Worm (Caenorhabditis elegans) whole organism, L4/young adult: Measurements from ENCODE around the gene sna-3.

Experiments used
- W03F9.2 ChIP-seq: fragments of 150-350 bp; optimal IDR thresholded peaks from 2 replicates; lab custom pipeline; 2014; ENCODE audit warnings: missing biosample characterization, missing genetic modification characterization
- dao-5 ChIP-seq: sonication (generic microtip); optimal IDR thresholded peaks from 2 replicates; lab custom pipeline; 2016; ENCODE audit warnings: missing genotype, missing genetic modification characterization, moderate library complexity, missing compliant biosample characterization
- him-1 ChIP-seq: sonication (generic microtip); optimal IDR thresholded peaks from 2 replicates; lab custom pipeline; 2016; ENCODE audit warnings: missing genotype, missing genetic modification reagents, missing genetic modification characterization, missing compliant biosample characterization

The sna-3 gene

ce11 chrIII:6178586-6178985 is 27.4 kb downstream of the sna-3 start, which contains the start of gene F42A10.7:
F42A10.7 (minus strand) TSS chrIII:6178686.
- TF ChIP-seq dao-5 (tag; lab: Kevin White, UChicago) (no peak), him-1 (tag; lab: Kevin White, UChicago) (no peak), W03F9.2 (tag; lab: Kevin White, UChicago) (no peak)

DNA sequence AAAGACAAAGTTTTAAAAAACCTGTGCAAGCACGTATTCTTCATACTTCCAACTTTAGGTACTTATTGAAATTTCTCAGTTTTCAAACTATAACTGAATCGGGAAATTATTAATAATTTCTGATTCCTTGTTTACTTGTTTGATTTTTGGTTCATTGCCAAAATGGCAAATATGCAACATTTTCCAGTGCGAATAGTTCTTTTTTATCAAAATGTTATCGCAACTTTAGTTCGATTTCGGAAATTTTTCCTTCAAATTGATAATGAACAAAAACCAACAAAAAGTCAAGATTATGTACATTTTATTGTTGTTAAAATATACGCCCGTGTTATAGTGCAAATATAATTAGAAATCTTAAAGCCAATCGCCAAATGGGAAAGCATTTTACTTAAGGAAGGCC is 28.4 kb downstream of the sna-3 start:
- no peak for TF ChIP-seq him-1 (tag; lab: Kevin White, UChicago)
- no peak for TF ChIP-seq W03F9.2 (tag; lab: Kevin White, UChicago)
- TF ChIP-seq dao-5 (tag; lab: Kevin White, UChicago): no peak

DNA sequence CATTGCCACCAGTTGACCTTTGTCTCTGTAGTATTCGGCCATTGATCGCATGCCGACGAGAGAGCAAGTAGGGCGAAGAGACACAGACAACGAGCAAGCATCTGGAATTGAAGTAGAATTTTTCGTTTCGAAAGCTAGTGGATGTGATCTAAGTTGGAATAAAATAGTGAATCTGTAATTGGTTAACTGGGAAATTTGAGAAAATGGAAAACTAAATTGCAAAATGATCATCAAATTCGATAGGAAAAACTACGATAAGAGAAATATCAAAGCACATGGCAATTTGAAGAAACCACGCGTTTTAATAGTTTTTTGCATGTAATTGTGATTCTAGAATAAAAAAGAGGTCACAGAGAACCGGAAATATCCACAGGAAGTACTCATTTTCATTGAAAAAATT is 29.2 kb downstream of the sna-3 start, which contains the start of gene F42A10.6:
TSS of gene F42A10.6 (minus strand) at position 101 of the 400 bp plus-strand sequence.
- no peak for TF ChIP-seq dao-5 (tag; lab: Kevin White, UChicago)
- no peak for TF ChIP-seq W03F9.2 (tag; lab: Kevin White, UChicago)
- no peak for TF ChIP-seq him-1 (tag; lab: Kevin White, UChicago)

ce11 chrIII:6176172-6176571 is 29.8 kb downstream of the sna-3 start:
- TF ChIP-seq him-1 (tag; lab: Kevin White, UChicago) (no peak), W03F9.2 (tag; lab: Kevin White, UChicago) (no peak), dao-5 (tag; lab: Kevin White, UChicago) (no peak)

DNA sequence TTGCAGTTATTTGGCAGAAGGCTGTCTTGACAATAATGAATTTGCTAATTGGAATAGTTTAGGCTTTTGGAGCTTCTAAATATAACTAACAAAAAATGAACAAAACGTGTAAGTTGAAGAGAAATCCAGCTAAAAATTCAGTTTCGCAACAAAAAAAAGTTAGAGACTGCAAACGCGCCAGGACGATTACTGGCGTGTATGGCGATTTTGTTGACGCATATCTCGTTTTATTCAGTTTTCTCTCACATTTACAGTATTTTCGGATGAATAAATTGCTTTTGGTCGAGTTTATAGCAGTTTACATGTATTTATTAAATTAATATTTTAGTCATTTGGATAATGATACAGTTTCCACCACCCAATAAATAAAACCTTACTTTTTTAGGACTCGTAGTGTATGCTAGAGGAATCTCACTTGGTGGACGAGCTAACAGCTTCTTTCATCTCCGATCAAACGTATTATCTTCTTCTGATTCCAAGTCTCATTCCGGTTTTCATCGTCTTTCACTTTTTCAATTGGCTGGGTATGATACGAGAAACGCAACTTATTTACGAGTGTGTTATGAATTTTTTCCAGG is 32.9 kb downstream of the sna-3 start, which contains the start of the genes abcf-3 and F42A10.5:
TSS of gene abcf-3 (plus strand) at position 384 of the 578 bp plus-strand sequence.
TSS of gene F42A10.5 (minus strand) at position 458 of the 578 bp plus-strand sequence.
- TF ChIP-seq him-1 (tag; lab: Kevin White, UChicago) (no peak), W03F9.2 (tag; lab: Kevin White, UChicago) (peak; percentile 90)

DNA sequence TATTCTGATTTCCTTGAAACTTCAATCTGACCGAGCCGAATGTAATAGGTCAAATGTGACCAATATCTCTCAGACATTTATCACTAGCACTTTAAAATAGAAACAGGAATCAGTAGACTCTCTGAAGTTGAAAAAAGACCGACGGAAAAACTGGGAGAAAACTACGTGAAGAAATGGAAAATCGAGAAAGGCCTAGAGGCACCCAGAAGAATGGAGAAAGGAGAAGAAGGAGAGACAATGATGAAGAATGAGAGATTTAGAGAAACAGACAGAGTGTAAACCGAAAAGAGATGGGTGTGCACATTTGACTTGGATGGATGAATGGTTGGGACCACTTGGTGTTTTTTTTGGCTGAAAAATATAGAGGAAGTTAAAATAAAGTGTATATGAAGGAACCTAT is 36.0 kb downstream of the sna-3 start:
- TF ChIP-seq dao-5 (tag; lab: Kevin White, UChicago): no peak
- TF ChIP-seq W03F9.2 (tag; lab: Kevin White, UChicago): peak; percentile 37

DNA sequence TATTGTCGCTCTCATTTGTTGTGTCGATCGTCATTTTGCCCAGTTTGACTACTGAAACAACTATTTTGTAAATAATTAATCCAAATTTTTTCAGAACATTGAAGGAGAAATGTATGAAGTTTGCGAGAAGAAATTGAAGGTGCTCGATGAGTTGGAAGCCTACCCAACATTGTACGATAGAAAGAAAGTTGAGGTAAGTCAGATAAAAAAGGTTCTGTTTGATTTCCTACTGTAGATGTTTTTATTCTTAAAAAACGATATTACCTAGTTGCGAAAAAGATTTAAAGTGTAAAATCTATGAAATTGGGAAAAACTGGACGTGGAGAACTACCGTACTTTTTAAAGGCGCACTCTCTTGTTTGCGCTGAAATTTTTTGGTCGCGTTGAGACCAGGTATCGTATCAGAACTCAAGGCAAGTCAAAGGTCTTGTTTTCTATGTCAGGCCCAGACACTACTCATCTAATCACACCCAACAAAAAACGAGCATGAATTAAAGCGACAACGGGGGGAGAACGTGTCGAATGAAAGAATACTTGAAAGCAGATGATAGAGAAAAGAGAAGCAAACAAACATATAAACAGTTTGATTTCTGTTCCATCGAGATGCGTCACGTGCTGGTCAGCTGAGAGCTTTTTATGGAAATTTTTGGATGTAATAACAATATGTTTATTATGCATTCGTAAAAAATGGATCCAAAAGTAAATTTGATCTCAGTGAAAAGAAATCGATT is 37.3 kb downstream of the sna-3 start, which contains the start of gene efk-1:
TSS of gene efk-1 (minus strand) at position 51 of the 731 bp plus-strand sequence.
- peak; percentile 13 for TF ChIP-seq W03F9.2 (tag; lab: Kevin White, UChicago)
- TF ChIP-seq dao-5 (tag; lab: Kevin White, UChicago): no peak
- no peak for TF ChIP-seq him-1 (tag; lab: Kevin White, UChicago)

DNA sequence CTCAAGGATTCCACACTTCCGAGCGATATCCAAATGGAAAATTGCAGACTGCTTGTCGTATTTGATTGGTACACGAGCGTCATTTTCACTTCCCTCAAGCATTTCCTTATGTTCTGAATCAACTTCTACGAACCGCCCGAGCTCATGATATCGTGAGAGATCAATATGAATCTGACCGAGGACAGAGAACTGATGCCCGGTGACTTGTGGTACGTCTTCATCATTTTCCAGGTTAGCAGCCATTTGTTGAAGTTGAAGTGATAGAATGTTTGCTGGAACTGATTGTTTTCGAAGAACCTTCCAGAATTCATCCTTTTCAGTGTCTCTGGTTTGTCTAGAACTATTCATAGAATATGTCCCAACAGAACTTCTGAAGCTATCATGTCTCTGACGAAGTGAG is 39.4 kb downstream of the sna-3 start:
- no peak for TF ChIP-seq him-1 (tag; lab: Kevin White, UChicago)
- no peak for TF ChIP-seq dao-5 (tag; lab: Kevin White, UChicago)
- TF ChIP-seq W03F9.2 (tag; lab: Kevin White, UChicago): no peak

- no peak for TF ChIP-seq dao-5 (tag; lab: Kevin White, UChicago)
- TF ChIP-seq W03F9.2 (tag; lab: Kevin White, UChicago): no peak
- TF ChIP-seq him-1 (tag; lab: Kevin White, UChicago): no peak
Observed at ce11 chrIII:6165240-6165639, 40.8 kb downstream of the sna-3 start.

ce11 chrIII:6164253-6164971 is 41.6 kb downstream of the sna-3 start, which contains the start of gene F42A10.9:
F42A10.9 (plus strand) TSS chrIII:6164573.
- TF ChIP-seq dao-5 (tag; lab: Kevin White, UChicago): no peak
- TF ChIP-seq W03F9.2 (tag; lab: Kevin White, UChicago): no peak
- no peak for TF ChIP-seq him-1 (tag; lab: Kevin White, UChicago)

- no peak for TF ChIP-seq dao-5 (tag; lab: Kevin White, UChicago)
- no peak for TF ChIP-seq him-1 (tag; lab: Kevin White, UChicago)
- TF ChIP-seq W03F9.2 (tag; lab: Kevin White, UChicago): no peak
Observed at ce11 chrIII:6163381-6163780, 42.6 kb downstream of the sna-3 start.

DNA sequence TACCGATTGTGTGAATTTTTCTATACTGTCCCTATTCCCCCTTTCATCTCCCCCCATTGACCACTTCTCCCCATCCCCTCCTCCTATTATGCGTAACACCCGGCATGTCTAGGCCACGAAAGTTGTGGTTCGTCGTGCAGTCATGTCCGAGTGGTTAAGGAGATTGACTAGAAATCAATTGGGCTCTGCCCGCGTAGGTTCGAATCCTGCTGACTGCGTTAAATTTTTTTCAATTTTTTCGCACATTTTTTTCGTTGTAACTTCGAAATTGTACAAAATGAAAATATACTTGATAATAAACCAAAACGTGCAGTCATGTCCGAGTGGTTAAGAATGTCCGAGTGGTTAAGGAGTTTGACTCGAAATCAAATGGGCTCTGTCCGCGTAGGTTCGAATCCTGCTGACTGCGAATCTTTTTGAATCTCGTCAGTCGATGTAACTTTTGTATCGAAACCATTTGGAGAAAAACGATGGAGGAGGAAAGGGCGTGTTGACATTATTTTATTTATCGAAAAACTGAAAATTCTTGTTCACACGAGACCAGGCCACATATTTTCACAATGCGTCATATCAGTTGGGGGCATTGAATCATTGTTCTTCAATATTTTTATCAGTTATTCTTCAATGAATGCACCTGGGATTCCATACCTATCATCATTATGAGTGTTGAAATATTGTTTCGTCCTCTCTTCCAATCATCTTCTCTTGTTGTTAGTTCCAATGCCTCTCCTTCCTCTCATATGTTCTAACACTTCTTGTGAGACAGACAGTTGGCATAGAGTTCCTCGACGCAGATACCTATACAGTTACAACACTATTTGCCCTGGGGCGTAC is 47.2 kb downstream of the sna-3 start, which contains the start of gene nfm-1:
TSS of gene nfm-1 (plus strand) at position 812 of the 834 bp plus-strand sequence.
- TF ChIP-seq dao-5 (tag; lab: Kevin White, UChicago): no peak
- peak; percentile 23 for TF ChIP-seq W03F9.2 (tag; lab: Kevin White, UChicago)
- TF ChIP-seq him-1 (tag; lab: Kevin White, UChicago): peak; percentile 46
